Worm (Caenorhabditis elegans) whole organism, L4 larva: ENCODE data around the gene grl-2.

Experiments used
- F26F4.8 ChIP-seq: fragments of 200-800 bp; sonication (Bioruptor generic); conservative IDR thresholded peaks from 2 replicates; pipeline ENCODE4 v1.3.6; 2022; ENCODE audit warnings: missing genetic modification characterization, missing compliant biosample characterization
- Y105C5A.15 ChIP-seq: fragments of 200-800 bp; sonication (Bioruptor generic); IDR thresholded peaks from 2 replicates; pipeline ENCODE4 v1.3.6; 2022; ENCODE audit warnings: missing genetic modification characterization, missing compliant biosample characterization
- Y48G9A.11 ChIP-seq: fragments of 200-800 bp; sonication (Bioruptor generic); IDR thresholded peaks from 2 replicates; pipeline ENCODE4 v1.3.6; 2022; ENCODE audit warnings: missing genetic modification reagents, missing genetic modification characterization, missing compliant biosample characterization
- Y5F2A.4 ChIP-seq: fragments of 200-800 bp; sonication (Bioruptor generic); optimal IDR thresholded peaks from 2 replicates; lab custom pipeline; 2018; ENCODE audit warnings: mild to moderate bottlenecking, missing genetic modification characterization, missing compliant biosample characterization
- ZK546.5 ChIP-seq, 2 experiments: sonication (generic microtip); optimal IDR thresholded peaks; 2 replicates each; lab custom pipeline; 2017; ENCODE audit warnings: missing biosample characterization in 2 of 2, missing genetic modification characterization in 2 of 2
- ama-1 ChIP-seq: fragments of 150-350 bp; optimal IDR thresholded peaks from 2 replicates; lab custom pipeline; 2014; ENCODE audit warnings: inconsistent platforms, mixed read lengths
- ceh-62 ChIP-seq: sonication (generic microtip); optimal IDR thresholded peaks from 2 replicates; lab custom pipeline; 2017; ENCODE audit warnings: missing biosample characterization, missing genetic modification characterization
- ces-1 ChIP-seq: fragments of 150-350 bp; sonication (generic microtip); optimal IDR thresholded peaks from 4 replicates; lab custom pipeline; 2014; ENCODE audit warnings: missing biosample characterization, missing genetic modification reagents, missing genetic modification characterization
- daf-16 ChIP-seq, 3 experiments: sonication (generic microtip); optimal IDR thresholded peaks; 2 replicates each; lab custom pipeline; 2016 to 2017; ENCODE audit warnings: missing genetic modification characterization in 3 of 3, missing genetic modification reagents in 3 of 3, mild to moderate bottlenecking in 2 of 3, missing compliant biosample characterization in 2 of 3, missing biosample characterization in 1 of 3, moderate library complexity in 1 of 3
- dve-1 ChIP-seq: sonication (generic microtip); optimal IDR thresholded peaks from 2 replicates; lab custom pipeline; 2017; ENCODE audit warnings: antibody characterized with exemption, mild to moderate bottlenecking, missing genetic modification characterization, missing compliant biosample characterization; ENCODE audit not compliant: insufficient read depth
- egl-27 ChIP-seq: sonication (generic microtip); optimal IDR thresholded peaks from 3 replicates; lab custom pipeline; 2017; ENCODE audit warnings: missing biosample characterization, missing genetic modification reagents, missing genetic modification characterization
- egl-43 ChIP-seq: fragments of 200-800 bp; sonication (Bioruptor generic); IDR thresholded peaks from 2 replicates; pipeline ENCODE4 v1.3.6; 2022; ENCODE audit warnings: missing genetic modification reagents, missing genetic modification characterization, missing compliant biosample characterization
- fos-1 ChIP-seq: fragments of 150-350 bp; optimal IDR thresholded peaks from 2 replicates; lab custom pipeline; 2014; ENCODE audit warnings: missing biosample characterization, missing genetic modification characterization
- hif-1 ChIP-seq, 2 experiments: sonication (generic microtip); optimal IDR thresholded peaks; 2 replicates each; lab custom pipeline; 2016 to 2017; ENCODE audit warnings: missing compliant biosample characterization in 2 of 2, missing genetic modification characterization in 2 of 2, missing genetic modification reagents in 2 of 2, missing genotype in 2 of 2, mild to moderate bottlenecking in 1 of 2
- hlh-11 ChIP-seq: fragments of 200-800 bp; sonication (Bioruptor generic); optimal IDR thresholded peaks from 2 replicates; lab custom pipeline; 2018; ENCODE audit warnings: mild to moderate bottlenecking, missing genetic modification characterization, missing compliant biosample characterization
- hlh-30 ChIP-seq: sonication (generic microtip); optimal IDR thresholded peaks from 2 replicates; lab custom pipeline; 2017; ENCODE audit warnings: antibody characterized with exemption, mild to moderate bottlenecking, missing genetic modification characterization, missing compliant biosample characterization; ENCODE audit not compliant: insufficient read depth
- hmg-1.1 ChIP-seq: fragments of 200-800 bp; sonication (Bioruptor generic); IDR thresholded peaks from 2 replicates; pipeline ENCODE4 v1.3.6; 2022; ENCODE audit warnings: missing genetic modification reagents, missing genetic modification characterization, missing compliant biosample characterization
- lin-1 ChIP-seq: fragments of 200-800 bp; sonication (Bioruptor generic); IDR thresholded peaks from 2 replicates; pipeline ENCODE4 v1.3.6; 2022; ENCODE audit warnings: missing genetic modification reagents, missing genetic modification characterization, missing compliant biosample characterization
- lin-13 ChIP-seq: fragments of 150-350 bp; optimal IDR thresholded peaks from 2 replicates; lab custom pipeline; 2014; ENCODE audit warnings: missing biosample characterization, missing genetic modification reagents, missing genetic modification characterization
- lin-29 ChIP-seq: fragments of 200-800 bp; sonication (Bioruptor generic); IDR thresholded peaks from 2 replicates; pipeline ENCODE4 v1.3.6; 2022; ENCODE audit warnings: missing genetic modification reagents, missing genetic modification characterization, missing compliant biosample characterization
- lin-39 ChIP-seq: fragments of 150-350 bp; optimal IDR thresholded peaks from 2 replicates; lab custom pipeline; 2014; ENCODE audit warnings: missing biosample characterization, missing genetic modification reagents, missing genetic modification characterization
- lir-3 ChIP-seq: sonication (generic microtip); optimal IDR thresholded peaks from 2 replicates; lab custom pipeline; 2016; ENCODE audit warnings: mild to moderate bottlenecking, missing genetic modification characterization, missing compliant biosample characterization
- lsy-2 ChIP-seq, 2 experiments: fragments of 150-350 bp in 1 of 2; sonication (generic microtip) in 1 of 2; optimal IDR thresholded peaks; 2 replicates each; lab custom pipeline; 2014 to 2017; ENCODE audit warnings: missing biosample characterization in 2 of 2, missing genetic modification characterization in 2 of 2
- madf-9 ChIP-seq: fragments of 200-800 bp; sonication (Bioruptor generic); conservative IDR thresholded peaks from 2 replicates; pipeline ENCODE4 v1.3.6; 2022; ENCODE audit warnings: missing genetic modification reagents, missing genetic modification characterization, missing compliant biosample characterization
- mdl-1 ChIP-seq, 2 experiments: fragments of 150-350 bp in 1 of 2; sonication (generic microtip) in 1 of 2; optimal IDR thresholded peaks; 2 replicates each; lab custom pipeline; 2014 to 2017; ENCODE audit warnings: missing biosample characterization in 2 of 2, missing genetic modification characterization in 2 of 2
- mep-1 ChIP-seq: fragments of 150-350 bp; sonication (generic microtip); optimal IDR thresholded peaks from 3 replicates; lab custom pipeline; 2014; ENCODE audit warnings: missing biosample characterization, missing genetic modification characterization
- mxl-2 ChIP-seq: fragments of 200-800 bp; sonication (Bioruptor generic); conservative IDR thresholded peaks from 2 replicates; pipeline ENCODE4 v1.3.6; 2022; ENCODE audit warnings: missing genetic modification reagents, missing genetic modification characterization, missing compliant biosample characterization
- mxl-3 ChIP-seq: fragments of 200-800 bp; sonication (Bioruptor generic); optimal IDR thresholded peaks from 2 replicates; lab custom pipeline; 2018; ENCODE audit warnings: mild to moderate bottlenecking, missing genetic modification characterization, missing compliant biosample characterization
- nhr-10 ChIP-seq: fragments of 150-350 bp; optimal IDR thresholded peaks from 2 replicates; lab custom pipeline; 2014; ENCODE audit warnings: missing biosample characterization, missing genetic modification characterization
- nhr-237 ChIP-seq: sonication (generic microtip); optimal IDR thresholded peaks from 2 replicates; lab custom pipeline; 2017; ENCODE audit warnings: missing biosample characterization, missing genetic modification characterization
- nhr-25 ChIP-seq: sonication (generic microtip); optimal IDR thresholded peaks from 2 replicates; lab custom pipeline; 2017; ENCODE audit warnings: missing genetic modification characterization, mild to moderate bottlenecking, missing compliant biosample characterization, antibody characterized with exemption, moderate library complexity, borderline replicate concordance; ENCODE audit not compliant: insufficient read depth
- nhr-28 ChIP-seq: fragments of 150-350 bp; optimal IDR thresholded peaks from 2 replicates; lab custom pipeline; 2014; ENCODE audit warnings: missing biosample characterization, missing genetic modification characterization
- nhr-42 ChIP-seq: fragments of 200-800 bp; sonication (Bioruptor generic); IDR thresholded peaks from 2 replicates; pipeline ENCODE4 v1.3.6; 2022; ENCODE audit warnings: missing genetic modification characterization, missing compliant biosample characterization
- nhr-77 ChIP-seq: fragments of 150-350 bp; optimal IDR thresholded peaks from 2 replicates; lab custom pipeline; 2014; ENCODE audit warnings: missing biosample characterization, missing genetic modification characterization
- rbr-2 ChIP-seq: sonication (generic microtip); optimal IDR thresholded peaks from 2 replicates; lab custom pipeline; 2016; ENCODE audit warnings: missing genotype, missing genetic modification characterization, missing compliant biosample characterization
- saeg-2 ChIP-seq: fragments of 200-800 bp; sonication (Bioruptor generic); IDR thresholded peaks from 2 replicates; pipeline ENCODE4 v1.3.6; 2022; ENCODE audit warnings: missing genetic modification reagents, missing genetic modification characterization, missing compliant biosample characterization
- sdz-12 ChIP-seq: fragments of 200-800 bp; sonication (Bioruptor generic); optimal IDR thresholded peaks from 2 replicates; lab custom pipeline; 2018; ENCODE audit warnings: mild to moderate bottlenecking, missing genetic modification characterization, missing compliant biosample characterization
- set-16 ChIP-seq: fragments of 200-800 bp; sonication (Bioruptor generic); IDR thresholded peaks from 2 replicates; pipeline ENCODE4 v1.3.6; 2022; ENCODE audit warnings: missing genetic modification reagents, missing genetic modification characterization, missing compliant biosample characterization
- skn-1 ChIP-seq: fragments of 150-350 bp; optimal IDR thresholded peaks from 2 replicates; lab custom pipeline; 2014; ENCODE audit warnings: missing biosample characterization, missing genetic modification characterization
- spr-1 ChIP-seq: sonication (generic microtip); optimal IDR thresholded peaks from 2 replicates; lab custom pipeline; 2016; ENCODE audit warnings: mild to moderate bottlenecking, missing genetic modification characterization, missing compliant biosample characterization
- unc-62 ChIP-seq, 3 experiments: fragments of 150-350 bp in 1 of 3; sonication (generic microtip); optimal IDR thresholded peaks in 2 of 3; peaks in 1 of 3; 1 replicate in 1 of 3; 2 replicates in 2 of 3; lab custom pipeline; 2014 to 2017; ENCODE audit warnings: missing biosample characterization in 3 of 3, missing genetic modification characterization in 3 of 3, missing genetic modification reagents in 3 of 3, missing genotype in 1 of 3
- vab-7 ChIP-seq: fragments of 200-800 bp; sonication (Bioruptor generic); IDR thresholded peaks from 2 replicates; pipeline ENCODE4 v1.3.6; 2022; ENCODE audit warnings: missing genetic modification reagents, missing genetic modification characterization, missing compliant biosample characterization
- zfp-2 ChIP-seq: sonication (generic microtip); optimal IDR thresholded peaks from 2 replicates; lab custom pipeline; 2016; ENCODE audit warnings: mild to moderate bottlenecking, missing genetic modification characterization, missing compliant biosample characterization
- zip-11 ChIP-seq: fragments of 200-800 bp; sonication (Bioruptor generic); IDR thresholded peaks from 2 replicates; pipeline ENCODE4 v1.3.6; 2022; ENCODE audit warnings: missing genetic modification characterization, missing compliant biosample characterization

Gene grl-2

ce11 chrV:12944229-12944628 lies 646 bp upstream of the grl-2 start, which contains the start of gene T16G1.3:
Gene T16G1.3, minus strand, starts transcription at chrV:12944329.
- TF ChIP-seq Y48G9A.11 (GFP tag; lab: Robert Waterston, UW) (no peak), ZK546.5 (tag; optimal IDR thresholded peaks at IDR 0.05; lab: Kevin White, UChicago) (no peak), mdl-1 (tag; optimal IDR thresholded peaks at IDR 0.05; lab: Kevin White, UChicago) (no peak), vab-7 (GFP tag; lab: Robert Waterston, UW) (no peak), nhr-25 (tag; lab: Kevin White, UChicago) (no peak), ceh-62 (tag; lab: Kevin White, UChicago) (no peak)
- TF ChIP-seq, all 104 proteins: peak for 0

DNA sequence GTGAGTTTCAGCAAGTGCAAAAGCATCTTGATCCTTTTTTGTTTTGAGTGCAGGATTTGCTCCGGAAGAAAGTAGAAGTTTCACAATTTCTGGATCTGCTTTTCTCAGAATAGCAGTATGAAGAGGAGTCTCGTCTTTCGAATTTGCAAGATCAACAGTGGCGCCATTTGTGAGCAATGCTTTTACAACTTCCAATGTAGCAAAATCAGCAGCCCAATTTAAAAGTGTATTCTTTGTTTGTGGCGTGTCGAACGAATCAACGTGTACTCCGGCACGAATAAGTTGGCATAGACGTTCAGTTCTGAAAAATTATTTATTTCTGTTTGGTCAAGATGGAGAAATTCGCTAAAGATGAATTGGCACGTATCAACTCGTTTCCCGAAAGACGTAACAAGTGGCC lies 4.7 kb downstream of the grl-2 start, which contains the start of gene T16G1.13:
Gene T16G1.13 (plus strand): TSS at position 301 of the 400 bp plus-strand sequence.
- TF ChIP-seq unc-62 (GFP tag; optimal IDR thresholded peaks at IDR 0.05 in 1 of 2; lab: Kevin White, UChicago) (peak in 1 of 2 experiments; percentile 29), unc-62 (tag; optimal IDR thresholded peaks at IDR 0.05; lab: Kevin White, UChicago) (no peak), Y48G9A.11 (GFP tag; lab: Robert Waterston, UW) (no peak)

ce11 chrV:12950812-12951528 lies 6.1 kb downstream of the grl-2 start, which contains the start of the genes T16G1.9 and T16G1.18:
Gene T16G1.9, minus strand, starts transcription at chrV:12950862.
Gene T16G1.18, plus strand, starts transcription at chrV:12951304.
- peak; percentile 50 for TF ChIP-seq hmg-1.1 (GFP tag; lab: Robert Waterston, UW)
- peak; percentile 59 for TF ChIP-seq hlh-30 (tag; lab: Kevin White, UChicago)
- TF ChIP-seq saeg-2 = no peak
- no peak for TF ChIP-seq lin-29 (GFP tag; lab: Robert Waterston, UW)
- peak in 1 of 2 experiments; percentile 69 for TF ChIP-seq lsy-2 (tag; optimal IDR thresholded peaks at IDR 0.05; lab: Kevin White, UChicago)
- TF ChIP-seq ces-1 (GFP tag; lab: Kevin White, UChicago) = no peak
- peak; percentile 57 for TF ChIP-seq dve-1 (tag; lab: Kevin White, UChicago)
- TF ChIP-seq ceh-62 (tag; lab: Kevin White, UChicago) = no peak
- TF ChIP-seq mdl-1 (tag; optimal IDR thresholded peaks at IDR 0.05; lab: Kevin White, UChicago) = no peak
- TF ChIP-seq lin-1 (GFP tag; lab: Robert Waterston, UW) = no peak
- no peak for TF ChIP-seq Y5F2A.4 (GFP tag; lab: Kevin White, UChicago)
- no peak for TF ChIP-seq lir-3 (tag; lab: Kevin White, UChicago)
- no peak for TF ChIP-seq lin-39 (tag; lab: Kevin White, UChicago)
- TF ChIP-seq mxl-2 (GFP tag; lab: Robert Waterston, UW) = no peak
- TF ChIP-seq zip-11 (GFP tag; lab: Robert Waterston, UW) = no peak
- TF ChIP-seq madf-9 = no peak
- peak; percentile 64 for TF ChIP-seq mep-1 (tag; lab: Kevin White, UChicago)
- peak; percentile 72 for TF ChIP-seq hlh-11 (tag; lab: Kevin White, UChicago)
- TF ChIP-seq skn-1 (tag; lab: Kevin White, UChicago) = no peak
- TF ChIP-seq egl-43 (GFP tag; lab: Robert Waterston, UW) = no peak
- TF ChIP-seq nhr-237 = no peak
- TF ChIP-seq spr-1 (tag; lab: Kevin White, UChicago) = no peak
- TF ChIP-seq nhr-28 (tag; lab: Kevin White, UChicago) = peak; percentile 34
- no peak for TF ChIP-seq egl-27 (tag; lab: Kevin White, UChicago)
- TF ChIP-seq daf-16 (GFP tag; optimal IDR thresholded peaks at IDR 0.05; lab: Kevin White, UChicago) = no peak
- TF ChIP-seq daf-16 (tag; optimal IDR thresholded peaks at IDR 0.05; lab: Kevin White, UChicago) = peak; percentile 71
- TF ChIP-seq Y48G9A.11 (GFP tag; lab: Robert Waterston, UW) = no peak
- no peak for TF ChIP-seq zfp-2 (tag; lab: Kevin White, UChicago)
- no peak for TF ChIP-seq F26F4.8 (GFP tag; lab: Robert Waterston, UW)
- TF ChIP-seq lin-13 (GFP tag; lab: Kevin White, UChicago) = peak; percentile 50
- TF ChIP-seq set-16 (GFP tag; lab: Robert Waterston, UW) = no peak
- TF ChIP-seq nhr-77 = no peak
- TF ChIP-seq mxl-3 (GFP tag; lab: Kevin White, UChicago) = peak; percentile 45
- TF ChIP-seq Y105C5A.15 = no peak
- TF ChIP-seq hif-1 (tag; optimal IDR thresholded peaks at IDR 0.05; lab: Kevin White, UChicago) = no peak
- TF ChIP-seq sdz-12 = no peak
- peak; percentile 47 for TF ChIP-seq rbr-2 (tag; lab: Kevin White, UChicago)
- no peak for TF ChIP-seq nhr-10 (tag; lab: Kevin White, UChicago)
- TF ChIP-seq ama-1 (lab: Kevin White, UChicago) = no peak
- no peak for TF ChIP-seq fos-1 (tag; lab: Kevin White, UChicago)
- TF ChIP-seq nhr-42 (GFP tag; lab: Robert Waterston, UW) = no peak
